Worm (Caenorhabditis elegans): Measurements from ENCODE around the gene C06B8.3.

The C06B8.3 gene

ce11 chrV:15512856-15513756 is 28.7 kb upstream of the C06B8.3 start (continued):
- TF ChIP-seq cey-2 (tag; optimal IDR thresholded peaks at IDR 0.05; ENCODE audit: borderline replicate concordance, insufficient read depth) (no peak), nhr-25 (tag; optimal IDR thresholded peaks at IDR 0.05; ENCODE audit: borderline replicate concordance, insufficient read depth) (no peak), mes-2 (tag; optimal IDR thresholded peaks at IDR 0.05; ENCODE audit: poor library complexity, severe bottlenecking) (peak; percentile 21), mdt-29 (GFP tag; IDR thresholded peaks at IDR 0.05) (no peak), arid-1 (GFP tag; conservative IDR thresholded peaks at IDR 0.05) (0 out of 2 replicates have a peak, but pooled peaks have one; percentile 16), madf-5 (GFP tag; IDR thresholded peaks at IDR 0.05) (no peak), jun-1 (tag; optimal IDR thresholded peaks at IDR 0.05) (no peak), hlh-30 (tag; optimal IDR thresholded peaks at IDR 0.05; ENCODE audit: insufficient read depth) (no peak), nhr-42 (GFP tag; IDR thresholded peaks at IDR 0.05) (0 out of 2 replicates have a peak, but pooled peaks have one; percentile 40), lin-1 (GFP tag; IDR thresholded peaks at IDR 0.05) (no peak), ceh-28 (tag; optimal IDR thresholded peaks at IDR 0.05) (no peak), ztf-11 (tag; optimal IDR thresholded peaks at IDR 0.05) (no peak), duxl-1 (tag; optimal IDR thresholded peaks at IDR 0.05; ENCODE audit: poor library complexity) (no peak), spr-3 (GFP tag; optimal IDR thresholded peaks at IDR 0.05) (no peak), Y75B8A.6 (GFP tag; IDR thresholded peaks at IDR 0.05) (no peak), set-16 (GFP tag; IDR thresholded peaks at IDR 0.05) (peak; percentile 53; the same call in 1 of the 2 replicates), nhr-102 (tag; optimal IDR thresholded peaks at IDR 0.05) (no peak), Y5F2A.4 (GFP tag; optimal IDR thresholded peaks at IDR 0.05) (peak; percentile 23), egl-27 (tag; optimal IDR thresholded peaks at IDR 0.05) (no peak), snpc-4 (tag; optimal IDR thresholded peaks at IDR 0.05) (no peak), unc-62 (GFP tag; optimal IDR thresholded peaks at IDR 0.05 in 1 of 2) (peak in 1 of 2 experiments; percentile 49), unc-62 (tag; optimal IDR thresholded peaks at IDR 0.05) (no peak), ceh-32 (tag; optimal IDR thresholded peaks at IDR 0.05; ENCODE audit: poor library complexity) (no peak), nhr-77 (tag; optimal IDR thresholded peaks at IDR 0.05) (no peak), vab-7 (GFP tag; IDR thresholded peaks at IDR 0.05) (no peak), mxl-2 (GFP tag; conservative IDR thresholded peaks at IDR 0.05) (no peak)

DNA sequence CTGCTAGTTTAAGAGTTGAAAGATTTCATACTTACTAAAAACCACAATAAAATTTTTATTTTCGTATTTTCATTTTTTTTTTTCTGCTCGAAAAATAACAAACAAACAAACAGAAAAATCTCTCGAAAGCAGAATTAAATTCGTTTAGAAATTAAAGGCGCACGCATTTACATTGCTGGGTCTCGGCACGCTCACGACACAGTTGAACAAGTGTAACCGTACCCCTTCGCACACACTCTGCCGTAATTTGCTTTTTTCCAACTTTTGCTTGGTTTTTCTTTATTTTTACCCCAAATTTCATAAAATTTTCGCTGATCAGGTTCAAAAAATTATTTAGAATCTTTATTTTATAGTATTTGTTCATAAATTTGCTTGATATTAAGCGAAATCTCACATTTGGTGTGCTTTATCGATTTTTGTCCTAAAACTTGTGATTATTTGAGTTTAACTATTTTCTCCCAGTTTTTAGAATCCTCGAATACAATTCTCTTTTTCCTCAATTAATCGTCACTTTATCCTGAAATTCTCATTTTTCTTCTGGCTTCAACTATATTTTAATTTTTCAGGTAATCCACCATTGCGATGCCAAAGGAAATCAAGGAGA is 27.3 kb upstream of the C06B8.3 start, which contains the start of gene rpl-38:
TSS of gene rpl-38 (plus strand) at position 554 of the 604 bp plus-strand sequence.
- no peak for TF ChIP-seq ceh-32 (tag; optimal IDR thresholded peaks at IDR 0.05; ENCODE audit: poor library complexity)
- no peak for TF ChIP-seq tag-97 (GFP tag; IDR thresholded peaks at IDR 0.05)
- no peak for TF ChIP-seq zfp-3 (GFP tag; conservative IDR thresholded peaks at IDR 0.05)
- TF ChIP-seq lin-15B (tag; optimal IDR thresholded peaks at IDR 0.05): no peak
- TF ChIP-seq mdt-29 (GFP tag; IDR thresholded peaks at IDR 0.05): no peak
- no peak for TF ChIP-seq unc-39 (tag; optimal IDR thresholded peaks at IDR 0.05)
- peak; percentile 52; the same call in 1 of the 2 replicates for TF ChIP-seq dmd-6 (GFP tag; IDR thresholded peaks at IDR 0.05)
- TF ChIP-seq mxl-2 (GFP tag; conservative IDR thresholded peaks at IDR 0.05): no peak
- TF ChIP-seq snpc-4 (tag; optimal IDR thresholded peaks at IDR 0.05): peak; percentile 21
- TF ChIP-seq Y5F2A.4 (GFP tag; optimal IDR thresholded peaks at IDR 0.05): no peak
- peak; percentile 60 for TF ChIP-seq F49E8.2 (tag; optimal IDR thresholded peaks at IDR 0.05; ENCODE audit: borderline replicate concordance)
- TF ChIP-seq tra-1 (GFP tag; IDR thresholded peaks at IDR 0.05): no peak
- TF ChIP-seq F26F4.8 (GFP tag; conservative IDR thresholded peaks at IDR 0.05): no peak
- no peak for TF ChIP-seq jun-1 (tag; optimal IDR thresholded peaks at IDR 0.05)
- TF ChIP-seq T20F7.1 (GFP tag; optimal IDR thresholded peaks at IDR 0.05): no peak
- peak; percentile 87 for TF ChIP-seq aha-1 (tag)
- no peak for TF ChIP-seq nhr-41 (GFP tag; IDR thresholded peaks at IDR 0.05)
- peak; percentile 42 for TF ChIP-seq nhr-6 (tag; optimal IDR thresholded peaks at IDR 0.05)
- TF ChIP-seq skn-1 (tag; optimal IDR thresholded peaks at IDR 0.05): no peak
- no peak for TF ChIP-seq madf-5 (GFP tag; IDR thresholded peaks at IDR 0.05)
- TF ChIP-seq sdz-12 (GFP tag; optimal IDR thresholded peaks at IDR 0.05): no peak
- TF ChIP-seq zag-1 (tag; optimal IDR thresholded peaks at IDR 0.05): no peak
- peak; percentile 94 for TF ChIP-seq mes-2 (tag; optimal IDR thresholded peaks at IDR 0.05; ENCODE audit: poor library complexity, severe bottlenecking)
- no peak for TF ChIP-seq ces-1 (GFP tag; optimal IDR thresholded peaks at IDR 0.05)
- TF ChIP-seq lin-38 (GFP tag; IDR thresholded peaks at IDR 0.05): peak; percentile 78
- TF ChIP-seq dmd-8 (GFP tag; IDR thresholded peaks at IDR 0.05): no peak
- peak; percentile 64 for TF ChIP-seq nhr-102 (tag; optimal IDR thresholded peaks at IDR 0.05)
- TF ChIP-seq unc-62 (GFP tag; optimal IDR thresholded peaks at IDR 0.05 in 1 of 2): no peak
- TF ChIP-seq unc-62 (tag; optimal IDR thresholded peaks at IDR 0.05): no peak
- TF ChIP-seq cey-2 (tag; optimal IDR thresholded peaks at IDR 0.05; ENCODE audit: borderline replicate concordance, insufficient read depth): no peak
